Worm (Caenorhabditis elegans) whole organism, late embryonic: ENCODE results near the gene C28G1.6.

ENCODE experiments used
- C08G9.2 ChIP-seq: sonication (generic microtip); optimal IDR thresholded peaks from 2 replicates; lab custom pipeline; 2016; ENCODE audit warnings: mild to moderate bottlenecking, missing genetic modification characterization, moderate library complexity, missing compliant biosample characterization
- C38D4.7 ChIP-seq: fragments of 200-800 bp; sonication (Bioruptor generic); optimal IDR thresholded peaks from 2 replicates; lab custom pipeline; 2018; ENCODE audit warnings: mild to moderate bottlenecking, missing genetic modification characterization, moderate library complexity, missing compliant biosample characterization
- F13H6.1 ChIP-seq: sonication (generic microtip); optimal IDR thresholded peaks from 2 replicates; lab custom pipeline; 2016; ENCODE audit warnings: missing genetic modification characterization, missing compliant biosample characterization
- K02D7.2 ChIP-seq: sonication (generic microtip); optimal IDR thresholded peaks from 2 replicates; lab custom pipeline; 2017; ENCODE audit warnings: mild to moderate bottlenecking, missing genetic modification characterization, missing compliant biosample characterization
- T23F11.4 ChIP-seq: fragments of 200-800 bp; sonication (Bioruptor generic); optimal IDR thresholded peaks from 2 replicates; lab custom pipeline; 2018; ENCODE audit warnings: mild to moderate bottlenecking, missing genetic modification characterization, missing compliant biosample characterization
- ama-1 ChIP-seq: fragments of 150-350 bp; optimal IDR thresholded peaks from 2 replicates; lab custom pipeline; 2014
- ceh-14 ChIP-seq: sonication (generic microtip); optimal IDR thresholded peaks from 2 replicates; lab custom pipeline; 2016; ENCODE audit warnings: missing genotype, missing genetic modification characterization, missing compliant biosample characterization
- ceh-18 ChIP-seq: sonication (generic microtip); optimal IDR thresholded peaks from 2 replicates; lab custom pipeline; 2016; ENCODE audit warnings: missing genetic modification characterization, missing compliant biosample characterization
- ceh-19 ChIP-seq: fragments of 200-800 bp; sonication (Bioruptor generic); optimal IDR thresholded peaks from 2 replicates; lab custom pipeline; 2018; ENCODE audit warnings: mild to moderate bottlenecking, missing genetic modification characterization, missing compliant biosample characterization
- ceh-2 ChIP-seq: sonication (generic microtip); optimal IDR thresholded peaks from 2 replicates; lab custom pipeline; 2016; ENCODE audit warnings: missing genotype, missing genetic modification characterization, missing compliant biosample characterization
- ceh-45 ChIP-seq: fragments of 200-800 bp; sonication (Bioruptor generic); IDR thresholded peaks from 2 replicates; pipeline ENCODE4 v1.3.6; 2022; ENCODE audit warnings: missing genetic modification reagents, missing genetic modification characterization, missing compliant biosample characterization
- ceh-6 ChIP-seq: fragments of 200-800 bp; sonication (Bioruptor generic); optimal IDR thresholded peaks from 2 replicates; lab custom pipeline; 2018; ENCODE audit warnings: mild to moderate bottlenecking, missing genetic modification characterization, missing compliant biosample characterization
- dmd-4 ChIP-seq: sonication (generic microtip); optimal IDR thresholded peaks from 2 replicates; lab custom pipeline; 2016; ENCODE audit warnings: borderline replicate concordance, missing genetic modification characterization, missing compliant biosample characterization
- elt-2 ChIP-seq: sonication (generic microtip); optimal IDR thresholded peaks from 2 replicates; lab custom pipeline; 2016; ENCODE audit warnings: missing genetic modification reagents, missing genetic modification characterization, missing compliant biosample characterization
- elt-4 ChIP-seq: sonication (generic microtip); optimal IDR thresholded peaks from 2 replicates; lab custom pipeline; 2016; ENCODE audit warnings: missing genetic modification characterization, missing compliant biosample characterization
- eyg-1 ChIP-seq: sonication (generic microtip); optimal IDR thresholded peaks from 2 replicates; lab custom pipeline; 2016; ENCODE audit warnings: missing genotype, missing genetic modification characterization, missing compliant biosample characterization
- fkh-6 ChIP-seq: sonication (generic microtip); optimal IDR thresholded peaks from 2 replicates; lab custom pipeline; 2016; ENCODE audit warnings: missing genetic modification characterization, missing compliant biosample characterization
- gmeb-2 ChIP-seq: sonication (generic microtip); optimal IDR thresholded peaks from 2 replicates; lab custom pipeline; 2016; ENCODE audit warnings: missing genetic modification characterization, inconsistent platforms, missing compliant biosample characterization
- hlh-13 ChIP-seq: fragments of 200-800 bp; sonication (Bioruptor generic); optimal IDR thresholded peaks from 2 replicates; lab custom pipeline; 2018; ENCODE audit warnings: mild to moderate bottlenecking, missing genetic modification characterization, missing compliant biosample characterization
- hlh-15 ChIP-seq: sonication (generic microtip); optimal IDR thresholded peaks from 2 replicates; lab custom pipeline; 2016; ENCODE audit warnings: missing genetic modification characterization, missing compliant biosample characterization
- hlh-6 ChIP-seq: sonication (generic microtip); optimal IDR thresholded peaks from 2 replicates; lab custom pipeline; 2016; ENCODE audit warnings: missing genotype, missing genetic modification characterization, missing compliant biosample characterization
- madf-2 ChIP-seq: sonication (generic microtip); optimal IDR thresholded peaks from 2 replicates; lab custom pipeline; 2017; ENCODE audit warnings: missing genetic modification characterization, missing compliant biosample characterization
- mec-3 ChIP-seq: sonication (generic microtip); optimal IDR thresholded peaks from 2 replicates; lab custom pipeline; 2016; ENCODE audit warnings: borderline replicate concordance, missing genetic modification characterization, missing compliant biosample characterization
- nhr-232 ChIP-seq: sonication (generic microtip); optimal IDR thresholded peaks from 2 replicates; lab custom pipeline; 2016; ENCODE audit warnings: missing genetic modification characterization, missing compliant biosample characterization
- npax-4 ChIP-seq: sonication (generic microtip); optimal IDR thresholded peaks from 2 replicates; lab custom pipeline; 2016; ENCODE audit warnings: missing genetic modification characterization, missing compliant biosample characterization
- odd-2 ChIP-seq: sonication (generic microtip); optimal IDR thresholded peaks from 2 replicates; lab custom pipeline; 2017; ENCODE audit warnings: antibody characterized with exemption, mild to moderate bottlenecking, missing genetic modification characterization, missing compliant biosample characterization
- pag-3 ChIP-seq: sonication (generic microtip); optimal IDR thresholded peaks from 2 replicates; lab custom pipeline; 2016; ENCODE audit warnings: missing compliant biosample characterization, missing genetic modification characterization, borderline replicate concordance
- pat-9 ChIP-seq: fragments of 200-800 bp; sonication (Bioruptor generic); optimal IDR thresholded peaks from 2 replicates; lab custom pipeline; 2018; ENCODE audit warnings: mild to moderate bottlenecking, missing genetic modification characterization, moderate library complexity, missing compliant biosample characterization
- pax-1 ChIP-seq: fragments of 150-350 bp; optimal IDR thresholded peaks from 2 replicates; lab custom pipeline; 2014; ENCODE audit warnings: missing biosample characterization, missing genetic modification characterization
- pha-4 ChIP-seq: fragments of 150-350 bp; optimal IDR thresholded peaks from 2 replicates; lab custom pipeline; 2018; ENCODE audit warnings: missing biosample characterization, missing genetic modification reagents, missing genetic modification characterization
- pqm-1 ChIP-seq: sonication (generic microtip); optimal IDR thresholded peaks from 2 replicates; lab custom pipeline; 2016; ENCODE audit warnings: missing genetic modification characterization, missing compliant biosample characterization
- pros-1 ChIP-seq: fragments of 150-350 bp; optimal IDR thresholded peaks from 2 replicates; lab custom pipeline; 2014; ENCODE audit warnings: missing biosample characterization, missing genetic modification reagents, missing genetic modification characterization
- ref-2 ChIP-seq: sonication (generic microtip); optimal IDR thresholded peaks from 2 replicates; lab custom pipeline; 2016; ENCODE audit warnings: missing genetic modification characterization, missing compliant biosample characterization
- rnt-1 ChIP-seq: sonication (generic microtip); optimal IDR thresholded peaks from 2 replicates; lab custom pipeline; 2016; ENCODE audit warnings: missing genetic modification characterization, missing compliant biosample characterization
- sox-2 ChIP-seq: fragments of 200-800 bp; sonication (Bioruptor generic); IDR thresholded peaks from 2 replicates; pipeline ENCODE4 v1.3.6; 2022; ENCODE audit warnings: missing genetic modification reagents, missing genetic modification characterization, missing compliant biosample characterization
- tbx-2 ChIP-seq: sonication (generic microtip); optimal IDR thresholded peaks from 2 replicates; lab custom pipeline; 2016; ENCODE audit warnings: missing genetic modification characterization, missing compliant biosample characterization
- ttx-3 ChIP-seq: sonication (generic microtip); optimal IDR thresholded peaks from 2 replicates; lab custom pipeline; 2016; ENCODE audit warnings: missing genetic modification reagents, missing genetic modification characterization, missing compliant biosample characterization
- unc-3 ChIP-seq, 2 experiments: fragments of 200-800 bp in 1 of 2; sonication (Bioruptor generic) in 1 of 2; sonication (generic microtip) in 1 of 2; conservative IDR thresholded peaks in 1 of 2; optimal IDR thresholded peaks in 1 of 2; 2 replicates each; pipeline versions ENCODE4 v1.3.6 to Lab custom; 2016 to 2022; ENCODE audit warnings: missing compliant biosample characterization in 2 of 2, missing genetic modification characterization in 2 of 2, missing genetic modification reagents in 1 of 2
- unc-55 ChIP-seq: sonication (generic microtip); optimal IDR thresholded peaks from 2 replicates; lab custom pipeline; 2017; ENCODE audit warnings: missing biosample characterization, missing genetic modification reagents, missing genetic modification characterization
- unc-86 ChIP-seq: sonication (generic microtip); optimal IDR thresholded peaks from 2 replicates; lab custom pipeline; 2016; ENCODE audit warnings: missing genetic modification characterization, missing compliant biosample characterization
- ztf-16 ChIP-seq: sonication (generic microtip); optimal IDR thresholded peaks from 2 replicates; lab custom pipeline; 2017; ENCODE audit warnings: missing genetic modification characterization, missing compliant biosample characterization

The C28G1.6 gene

ce11 chrX:8800355-8800754 lies 30.7 kb downstream of the C28G1.6 start:
- no peak for TF ChIP-seq eyg-1 (tag; lab: Kevin White, UChicago)
- no peak for TF ChIP-seq dmd-4 (tag; lab: Kevin White, UChicago)
- TF ChIP-seq elt-4 = no peak
- no peak for TF ChIP-seq hlh-15 (tag; lab: Kevin White, UChicago)
- TF ChIP-seq F13H6.1 (tag; lab: Kevin White, UChicago) = no peak
- no peak for TF ChIP-seq pqm-1 (tag; lab: Kevin White, UChicago)
- no peak for TF ChIP-seq ceh-18
- TF ChIP-seq unc-86 (tag; lab: Kevin White, UChicago) = no peak
- no peak for TF ChIP-seq unc-3 (GFP tag; conservative IDR thresholded peaks at IDR 0.05; lab: Robert Waterston, UW)
- no peak for TF ChIP-seq unc-3 (tag; optimal IDR thresholded peaks at IDR 0.05; lab: Kevin White, UChicago)
- no peak for TF ChIP-seq pha-4
- TF ChIP-seq mec-3 (tag; lab: Kevin White, UChicago) = no peak
- TF ChIP-seq madf-2 (tag; lab: Kevin White, UChicago) = no peak
- TF ChIP-seq ceh-6 = no peak
- TF ChIP-seq ceh-14 = no peak
- no peak for TF ChIP-seq ref-2
- TF ChIP-seq ama-1 (lab: Kevin White, UChicago) = no peak
- TF ChIP-seq pag-3 = no peak
- TF ChIP-seq ceh-19 (GFP tag; lab: Kevin White, UChicago) = no peak
- TF ChIP-seq pax-1 (tag; lab: Kevin White, UChicago) = no peak

ce11 chrX:8799925-8800324 lies 31.1 kb downstream of the C28G1.6 start:
- TF ChIP-seq elt-2 = no peak
- no peak for TF ChIP-seq pros-1 (tag; lab: Kevin White, UChicago)
- TF ChIP-seq C08G9.2 (tag; lab: Kevin White, UChicago) = no peak
- no peak for TF ChIP-seq hlh-6 (tag; lab: Kevin White, UChicago)
- TF ChIP-seq unc-55 (GFP tag; lab: Kevin White, UChicago) = no peak
- TF ChIP-seq npax-4 (tag; lab: Kevin White, UChicago) = no peak
- no peak for TF ChIP-seq K02D7.2 (tag; lab: Kevin White, UChicago)
- no peak for TF ChIP-seq pat-9 (tag; lab: Kevin White, UChicago)
- TF ChIP-seq C38D4.7 (GFP tag; lab: Kevin White, UChicago) = no peak
- TF ChIP-seq pag-3 = no peak
- TF ChIP-seq rnt-1 = no peak
- TF ChIP-seq odd-2 (tag; lab: Kevin White, UChicago) = no peak

- TF ChIP-seq hlh-13 (GFP tag; lab: Kevin White, UChicago) (no peak), gmeb-2 (no peak), ceh-2 (tag; lab: Kevin White, UChicago) (no peak), nhr-232 (tag; lab: Kevin White, UChicago) (no peak), ceh-45 (GFP tag; lab: Robert Waterston, UW) (no peak), ama-1 (lab: Kevin White, UChicago) (no peak), pax-1 (tag; lab: Kevin White, UChicago) (no peak), fkh-6 (tag; lab: Kevin White, UChicago) (no peak), madf-2 (tag; lab: Kevin White, UChicago) (no peak), tbx-2 (tag; lab: Kevin White, UChicago) (no peak)
Observed at ce11 chrX:8797653-8798052, 33.4 kb downstream of the C28G1.6 start.

ce11 chrX:8796699-8797282 lies 34.3 kb downstream of the C28G1.6 start, which contains the start of gene R04E5.7:
R04E5.7 (minus strand) TSS chrX:8797262.
- TF ChIP-seq pag-3 (no peak), ztf-16 (no peak), elt-4 (no peak), ttx-3 (tag; lab: Kevin White, UChicago) (no peak), ceh-14 (no peak), T23F11.4 (GFP tag; lab: Kevin White, UChicago) (peak; percentile 36), C08G9.2 (tag; lab: Kevin White, UChicago) (peak; percentile 37), sox-2 (GFP tag; lab: Robert Waterston, UW) (no peak), ref-2 (no peak)
- TF ChIP-seq, all 69 proteins: peak for 2
